Worm (Caenorhabditis elegans): ENCODE results near the gene hsp-16.2.

ce11 chrV:1788157-1788556 is 16.6 kb downstream of the hsp-16.2 start, which contains the start of gene F36H9.2:
- TF ChIP-seq snpc-4 (tag; optimal IDR thresholded peaks at IDR 0.05) (no peak), ztf-11 (tag; optimal IDR thresholded peaks at IDR 0.05) (no peak), unc-62 (GFP tag; optimal IDR thresholded peaks at IDR 0.05) (no peak), gmeb-1 (tag; optimal IDR thresholded peaks at IDR 0.05) (no peak), lin-39 (tag; optimal IDR thresholded peaks at IDR 0.05) (no peak), ztf-1 (GFP tag; conservative IDR thresholded peaks at IDR 0.05) (no peak), mdl-1 (tag; optimal IDR thresholded peaks at IDR 0.05) (no peak), nhr-23 (tag; optimal IDR thresholded peaks at IDR 0.05) (no peak), C34F6.9 (tag; optimal IDR thresholded peaks at IDR 0.05) (no peak), crh-2 (tag; optimal IDR thresholded peaks at IDR 0.05) (no peak), ama-1 (optimal IDR thresholded peaks at IDR 0.05) (no peak), nhr-77 (tag; optimal IDR thresholded peaks at IDR 0.05) (no peak)

Measured in whole organism, L2 larva.